Fruit fly (Drosophila melanogaster): ENCODE data around the gene E2f1.

dm6 chr3R:21589500-21590202 is 71.0 kb downstream of the E2f1 start:
- no peak for TF ChIP-seq psq (optimal IDR thresholded peaks at IDR 0.05)
- TF ChIP-seq insv (optimal IDR thresholded peaks at IDR 0.05): no peak
- no peak for TF ChIP-seq ttk (optimal IDR thresholded peaks at IDR 0.05)
- no peak for TF ChIP-seq Myc (optimal IDR thresholded peaks at IDR 0.05)
